Fruit fly (Drosophila melanogaster) whole organism, prepupa: Measurements from ENCODE around the gene zye.
A peak's percentile ranks its signal among the peaks of the same experiment; 100 is the strongest.

Experiments
- Blimp-1 ChIP-seq: fragments of 200-800 bp; sonication (Bioruptor generic); optimal IDR thresholded peaks from 3 replicates; lab custom pipeline; 2017; ENCODE audit warnings: missing biosample characterization, missing genetic modification characterization, mild to moderate bottlenecking, moderate library complexity, missing genetic modification reagents
- CG10631 ChIP-seq: fragments of 200-800 bp; sonication (Bioruptor generic); optimal IDR thresholded peaks from 2 replicates; lab custom pipeline; 2016; ENCODE audit warnings: missing biosample characterization, missing genetic modification characterization
- CG10669 ChIP-seq: fragments of 200-800 bp; sonication (Bioruptor generic); optimal IDR thresholded peaks from 3 replicates; lab custom pipeline; 2018; ENCODE audit warnings: missing biosample characterization, mild to moderate bottlenecking, missing genetic modification characterization, moderate library complexity
- CG11762 ChIP-seq: fragments of 200-800 bp; sonication (Bioruptor generic); optimal IDR thresholded peaks from 3 replicates; lab custom pipeline; 2016; ENCODE audit warnings: missing biosample characterization, missing genetic modification characterization; ENCODE audit not compliant: insufficient read depth
- CG11902 ChIP-seq: fragments of 200-800 bp; sonication (Bioruptor generic); optimal IDR thresholded peaks from 3 replicates; lab custom pipeline; 2016; ENCODE audit warnings: missing biosample characterization, missing genetic modification characterization
- CG16779 ChIP-seq: fragments of 200-800 bp; sonication (Bioruptor generic); optimal IDR thresholded peaks from 3 replicates; lab custom pipeline; 2017; ENCODE audit warnings: missing biosample characterization, mild to moderate bottlenecking, missing genetic modification characterization
- CG34406 ChIP-seq: fragments of 200-800 bp; sonication (Bioruptor generic); optimal IDR thresholded peaks from 3 replicates; lab custom pipeline; 2016; ENCODE audit warnings: missing biosample characterization, missing genetic modification characterization
- CG6163 ChIP-seq: fragments of 200-800 bp; sonication (Bioruptor generic); IDR thresholded peaks from 3 replicates; pipeline ENCODE4 v1.3.6; 2022; ENCODE audit warnings: missing biosample characterization, missing genetic modification characterization
- CG6854 ChIP-seq: fragments of 200-800 bp; sonication (Bioruptor generic); optimal IDR thresholded peaks from 2 replicates; lab custom pipeline; 2017; ENCODE audit warnings: missing biosample characterization, mild to moderate bottlenecking, missing genetic modification characterization
- CG7368 ChIP-seq: fragments of 200-800 bp; sonication (Bioruptor generic); optimal IDR thresholded peaks from 3 replicates; lab custom pipeline; 2016; ENCODE audit warnings: missing biosample characterization, missing genetic modification characterization
- CG8119 ChIP-seq: fragments of 200-800 bp; sonication (Bioruptor generic); IDR thresholded peaks from 3 replicates; pipeline ENCODE4 v1.3.6; 2022; ENCODE audit warnings: missing biosample characterization, missing genetic modification characterization
- CG8632 ChIP-seq: fragments of 200-800 bp; sonication (Bioruptor generic); optimal IDR thresholded peaks from 3 replicates; lab custom pipeline; 2016; ENCODE audit warnings: missing biosample characterization, missing genetic modification characterization
- CG9139 ChIP-seq: fragments of 200-800 bp; sonication (Bioruptor generic); optimal IDR thresholded peaks from 3 replicates; lab custom pipeline; 2017; ENCODE audit warnings: missing biosample characterization, mild to moderate bottlenecking, missing genetic modification characterization
- Eip78C ChIP-seq: fragments of 200-800 bp; sonication (Bioruptor generic); peaks from one replicate; lab custom pipeline; 2016; ENCODE audit warnings: missing biosample characterization, missing genetic modification characterization
- Eip93F ChIP-seq: fragments of 200-800 bp; sonication (Bioruptor generic); optimal IDR thresholded peaks from 2 replicates; lab custom pipeline; 2016; ENCODE audit warnings: missing biosample characterization, mild to moderate bottlenecking, missing genetic modification characterization
- Ets96B ChIP-seq: fragments of 200-800 bp; optimal IDR thresholded peaks from 2 replicates; lab custom pipeline; 2019; ENCODE audit warnings: missing biosample characterization, mild to moderate bottlenecking, missing genetic modification characterization, moderate library complexity
- Gug ChIP-seq: fragments of 200-800 bp; sonication (Bioruptor generic); IDR thresholded peaks from 2 replicates; pipeline ENCODE4 v1.3.6; 2022; ENCODE audit warnings: missing biosample characterization, missing genetic modification characterization
- Hr38 ChIP-seq: sonication (Bioruptor generic); optimal IDR thresholded peaks from 2 replicates; lab custom pipeline; 2016; ENCODE audit warnings: missing biosample characterization, missing genetic modification characterization
- Hr4 ChIP-seq: fragments of 200-800 bp; sonication (Bioruptor generic); optimal IDR thresholded peaks from 3 replicates; lab custom pipeline; 2016; ENCODE audit warnings: missing biosample characterization, missing genetic modification characterization
- Met ChIP-seq: fragments of 200-800 bp; sonication (Bioruptor generic); optimal IDR thresholded peaks from 3 replicates; lab custom pipeline; 2016; ENCODE audit warnings: missing biosample characterization, missing genetic modification characterization
- OdsH ChIP-seq: fragments of 200-800 bp; sonication (Bioruptor generic); optimal IDR thresholded peaks from 3 replicates; lab custom pipeline; 2016; ENCODE audit warnings: missing biosample characterization, missing genetic modification characterization
- Smox ChIP-seq: fragments of 200-800 bp; sonication (Bioruptor generic); optimal IDR thresholded peaks from 3 replicates; lab custom pipeline; 2016; ENCODE audit warnings: missing biosample characterization, missing genetic modification characterization
- Sox14 ChIP-seq: fragments of 200-800 bp; sonication (Bioruptor generic); optimal IDR thresholded peaks from 3 replicates; lab custom pipeline; 2016; ENCODE audit warnings: missing biosample characterization, missing genetic modification characterization
- Sox15 ChIP-seq: fragments of 200-800 bp; sonication (Bioruptor generic); optimal IDR thresholded peaks from 3 replicates; lab custom pipeline; 2016; ENCODE audit warnings: missing biosample characterization, missing genetic modification characterization
- dac ChIP-seq: fragments of 200-800 bp; sonication (Bioruptor generic); optimal IDR thresholded peaks from 2 replicates; lab custom pipeline; 2017; ENCODE audit warnings: missing biosample characterization, mild to moderate bottlenecking, missing genetic modification characterization
- fd59A ChIP-seq: fragments of 200-800 bp; sonication (Bioruptor generic); optimal IDR thresholded peaks from 2 replicates; lab custom pipeline; 2017; ENCODE audit warnings: missing biosample characterization, mild to moderate bottlenecking, missing genetic modification characterization, missing genetic modification reagents
- fd85E ChIP-seq: fragments of 200-800 bp; sonication (Bioruptor generic); optimal IDR thresholded peaks from 3 replicates; lab custom pipeline; 2016; ENCODE audit warnings: missing biosample characterization, missing genetic modification characterization
- fkh ChIP-seq: fragments of 200-800 bp; sonication (Bioruptor generic); optimal IDR thresholded peaks from 3 replicates; lab custom pipeline; 2017; ENCODE audit warnings: missing biosample characterization, mild to moderate bottlenecking, missing genetic modification characterization, moderate library complexity
- lz ChIP-seq: fragments of 200-800 bp; sonication (Bioruptor generic); optimal IDR thresholded peaks from 3 replicates; lab custom pipeline; 2016; ENCODE audit warnings: missing biosample characterization, missing genetic modification characterization
- salr ChIP-seq, 2 experiments: fragments of 200-800 bp; sonication (Bioruptor generic); optimal IDR thresholded peaks; 3 replicates each; lab custom pipeline; 2016 to 2018; ENCODE audit warnings: missing biosample characterization in 2 of 2, missing genetic modification characterization in 2 of 2, mild to moderate bottlenecking in 1 of 2
- ss ChIP-seq, 2 experiments: fragments of 200-800 bp; sonication (Bioruptor generic); optimal IDR thresholded peaks; 2 replicates in 1 of 2; 3 replicates in 1 of 2; lab custom pipeline; 2017 to 2018; ENCODE audit warnings: mild to moderate bottlenecking in 2 of 2, missing biosample characterization in 2 of 2, missing genetic modification characterization in 2 of 2, moderate library complexity in 1 of 2
- svp ChIP-seq: fragments of 200-800 bp; sonication (Bioruptor generic); peaks from one replicate; lab custom pipeline; 2016; ENCODE audit warnings: missing biosample characterization, missing genetic modification characterization
- topi ChIP-seq: fragments of 200-800 bp; sonication (Bioruptor generic); optimal IDR thresholded peaks from 3 replicates; lab custom pipeline; 2016; ENCODE audit warnings: missing biosample characterization, missing genetic modification characterization
- vri ChIP-seq: fragments of 200-800 bp; sonication (Bioruptor generic); optimal IDR thresholded peaks from 3 replicates; lab custom pipeline; 2016; ENCODE audit warnings: missing biosample characterization, mild to moderate bottlenecking, missing genetic modification characterization

Gene zye

dm6 chr3L:20405971-20406948 lies 7.1 kb upstream of the zye start:
- TF ChIP-seq CG11902: no peak
- TF ChIP-seq Gug (GFP tag; lab: Robert Waterston, UW): no peak
- TF ChIP-seq Eip78C (GFP tag; lab: Kevin White, UChicago): peak; percentile 55
- TF ChIP-seq fkh (GFP tag; lab: Kevin White, UChicago): peak; percentile 97
- peak; percentile 34 for TF ChIP-seq Sox14 (GFP tag; lab: Kevin White, UChicago)
- peak; percentile 62 for TF ChIP-seq svp (GFP tag; lab: Kevin White, UChicago)
- peak; percentile 8 for TF ChIP-seq Met
- no peak for TF ChIP-seq Sox15
- TF ChIP-seq, all 60 proteins: peak for 5

- TF ChIP-seq topi (GFP tag; lab: Kevin White, UChicago) (no peak), Hr38 (GFP tag; lab: Kevin White, UChicago) (no peak), ss (GFP tag; optimal IDR thresholded peaks at IDR 0.05; lab: Kevin White, UChicago) (no peak), fd85E (GFP tag; lab: Kevin White, UChicago) (no peak), CG6163 (GFP tag; lab: Robert Waterston, UW) (no peak), Smox (GFP tag; lab: Kevin White, UChicago) (no peak), CG9139 (GFP tag; lab: Kevin White, UChicago) (no peak), OdsH (GFP tag; lab: Kevin White, UChicago) (no peak), CG8632 (no peak), CG8119 (GFP tag; lab: Robert Waterston, UW) (no peak), CG11902 (no peak), CG11762 (GFP tag; lab: Kevin White, UChicago) (no peak), fkh (GFP tag; lab: Kevin White, UChicago) (no peak), Hr4 (no peak), Sox15 (no peak), CG34406 (GFP tag; lab: Kevin White, UChicago) (no peak), salr (GFP tag; optimal IDR thresholded peaks at IDR 0.05; lab: Kevin White, UChicago) (no peak), CG10669 (no peak)
Measured at dm6 chr3L:20410345-20410744, 3.1 kb upstream of the zye start, which contains the start of gene CG13248. CG13248 (minus strand) TSS chr3L:20410566.

- peak; percentile 22 for TF ChIP-seq svp (GFP tag; lab: Kevin White, UChicago)
- TF ChIP-seq Eip78C (GFP tag; lab: Kevin White, UChicago): peak; percentile 47
- no peak for TF ChIP-seq CG6854 (GFP tag; lab: Kevin White, UChicago)
- no peak for TF ChIP-seq dac
- peak; percentile 2 for TF ChIP-seq vri (GFP tag; lab: Kevin White, UChicago)
Measured at dm6 chr3L:20410780-20411179, 2.6 kb upstream of the zye start.

DNA sequence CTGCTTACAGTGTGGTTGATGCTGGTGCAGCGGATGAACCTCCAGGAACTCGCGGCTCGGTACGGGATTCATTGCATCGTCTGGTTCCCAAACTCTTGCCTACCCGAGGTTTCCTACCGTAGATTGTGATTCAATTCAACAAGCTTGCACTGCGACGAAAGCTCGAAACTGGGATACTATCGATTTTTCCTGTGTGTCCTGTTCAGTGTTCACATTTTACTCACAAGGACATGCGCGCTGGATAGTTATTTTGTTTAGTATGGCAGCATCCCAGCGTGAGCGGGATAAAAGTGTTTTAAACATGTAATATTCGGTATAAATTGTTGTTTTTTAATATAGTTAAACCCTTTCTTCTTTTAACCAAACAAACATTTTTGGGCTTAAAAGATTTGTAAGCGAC lies 12.5 kb downstream of the zye start, which contains the start of gene CG5282:
CG5282 (minus strand) TSS at position 184 of the 400 bp plus-strand sequence.
- TF ChIP-seq CG10631: no peak
- TF ChIP-seq topi (GFP tag; lab: Kevin White, UChicago): no peak
- no peak for TF ChIP-seq fd59A (GFP tag; lab: Kevin White, UChicago)
- no peak for TF ChIP-seq CG16779 (tag; lab: Kevin White, UChicago)
- no peak for TF ChIP-seq Hr4
- no peak for TF ChIP-seq Ets96B (tag; lab: Kevin White, UChicago)
- TF ChIP-seq CG11902: no peak
- no peak for TF ChIP-seq lz (GFP tag; lab: Kevin White, UChicago)
- no peak for TF ChIP-seq Blimp-1 (GFP tag; lab: Kevin White, UChicago)
- TF ChIP-seq vri (GFP tag; lab: Kevin White, UChicago): no peak
- TF ChIP-seq CG7368 (GFP tag; lab: Kevin White, UChicago): no peak
- no peak for TF ChIP-seq Eip93F (GFP tag; lab: Kevin White, UChicago)
- TF ChIP-seq CG6854 (GFP tag; lab: Kevin White, UChicago): no peak
- TF ChIP-seq OdsH (GFP tag; lab: Kevin White, UChicago): no peak
- TF ChIP-seq, all 60 proteins: peak for 0
